Worm (Caenorhabditis elegans) whole organism, L2 larva: ENCODE data around the gene let-4.
"Not testable (repeated sequence)": the region's sequence is repeated elsewhere in the genome, so short reads cannot be mapped to it uniquely, and the experiment has no call there.

Experiments
- F13H6.1 ChIP-seq: sonication (generic microtip); optimal IDR thresholded peaks from 2 replicates; lab custom pipeline; 2016; ENCODE audit warnings: missing genetic modification characterization, missing compliant biosample characterization
- R02D3.7 ChIP-seq: fragments of 150-350 bp; optimal IDR thresholded peaks from 2 replicates; lab custom pipeline; 2014; ENCODE audit warnings: missing biosample characterization, missing genetic modification characterization
- Y55F3AM.14 ChIP-seq: fragments of 200-800 bp; sonication (Bioruptor generic); optimal IDR thresholded peaks from 2 replicates; lab custom pipeline; 2018; ENCODE audit warnings: mild to moderate bottlenecking, missing genetic modification characterization, missing compliant biosample characterization
- alr-1 ChIP-seq: fragments of 150-350 bp; optimal IDR thresholded peaks from 2 replicates; lab custom pipeline; 2014; ENCODE audit warnings: missing biosample characterization, missing genetic modification characterization
- ama-1 ChIP-seq: fragments of 150-350 bp; optimal IDR thresholded peaks from 2 replicates; lab custom pipeline; 2018; ENCODE audit warnings: inconsistent platforms
- blmp-1 ChIP-seq: sonication (generic microtip); optimal IDR thresholded peaks from 2 replicates; lab custom pipeline; 2017; ENCODE audit warnings: missing genetic modification characterization, mild to moderate bottlenecking, missing compliant biosample characterization, antibody characterized with exemption, moderate library complexity; ENCODE audit not compliant: insufficient read depth
- ceh-16 ChIP-seq: fragments of 150-350 bp; optimal IDR thresholded peaks from 2 replicates; lab custom pipeline; 2014; ENCODE audit warnings: missing biosample characterization, missing genetic modification characterization
- dmd-4 ChIP-seq: sonication (generic microtip); optimal IDR thresholded peaks from 2 replicates; lab custom pipeline; 2017; ENCODE audit warnings: missing biosample characterization, missing genetic modification characterization
- elt-1 ChIP-seq: fragments of 150-350 bp; optimal IDR thresholded peaks from 2 replicates; lab custom pipeline; 2014; ENCODE audit warnings: missing biosample characterization, missing genetic modification characterization
- elt-3 ChIP-seq: sonication (generic microtip); optimal IDR thresholded peaks from 2 replicates; lab custom pipeline; 2017; ENCODE audit warnings: missing biosample characterization, missing genetic modification characterization
- fos-1 ChIP-seq: fragments of 150-350 bp; optimal IDR thresholded peaks from 2 replicates; lab custom pipeline; 2014; ENCODE audit warnings: missing biosample characterization, missing genetic modification characterization
- gmeb-1 ChIP-seq: fragments of 150-350 bp; optimal IDR thresholded peaks from 2 replicates; lab custom pipeline; 2014; ENCODE audit warnings: missing biosample characterization, missing genetic modification characterization
- lin-13 ChIP-seq: fragments of 150-350 bp; optimal IDR thresholded peaks from 2 replicates; lab custom pipeline; 2014; ENCODE audit warnings: missing biosample characterization, missing genetic modification reagents, missing genetic modification characterization
- mab-5 ChIP-seq: fragments of 150-350 bp; optimal IDR thresholded peaks from 2 replicates; lab custom pipeline; 2014; ENCODE audit warnings: missing biosample characterization, missing genetic modification characterization
- mbf-1 ChIP-seq: sonication (generic microtip); optimal IDR thresholded peaks from 2 replicates; lab custom pipeline; 2017; ENCODE audit warnings: missing biosample characterization, missing genetic modification characterization
- mdl-1 ChIP-seq, 2 experiments: fragments of 150-350 bp in 1 of 2; sonication (generic microtip) in 1 of 2; optimal IDR thresholded peaks; 2 replicates each; lab custom pipeline; 2017; ENCODE audit warnings: missing biosample characterization in 2 of 2, missing genetic modification characterization in 2 of 2
- nhr-10 ChIP-seq: sonication (generic microtip); optimal IDR thresholded peaks from 2 replicates; lab custom pipeline; 2017; ENCODE audit warnings: missing biosample characterization, missing genetic modification characterization
- nhr-129 ChIP-seq: fragments of 150-350 bp; optimal IDR thresholded peaks from 2 replicates; lab custom pipeline; 2014; ENCODE audit warnings: missing biosample characterization, missing genetic modification characterization
- nhr-21 ChIP-seq: fragments of 150-350 bp; optimal IDR thresholded peaks from 2 replicates; lab custom pipeline; 2014; ENCODE audit warnings: missing biosample characterization, missing genetic modification characterization
- nhr-23 ChIP-seq: fragments of 150-350 bp; optimal IDR thresholded peaks from 2 replicates; lab custom pipeline; 2014; ENCODE audit warnings: missing biosample characterization, missing genetic modification reagents, missing genetic modification characterization
- nhr-237 ChIP-seq: fragments of 150-350 bp; optimal IDR thresholded peaks from 2 replicates; lab custom pipeline; 2014; ENCODE audit warnings: missing biosample characterization, missing genetic modification characterization
- nhr-25 ChIP-seq: fragments of 150-350 bp; sonication (generic microtip); optimal IDR thresholded peaks from 3 replicates; lab custom pipeline; 2014; ENCODE audit warnings: missing biosample characterization, missing genetic modification characterization
- nhr-6 ChIP-seq: fragments of 150-350 bp; optimal IDR thresholded peaks from 2 replicates; lab custom pipeline; 2014; ENCODE audit warnings: missing biosample characterization, missing genetic modification characterization
- nhr-77 ChIP-seq: fragments of 150-350 bp; optimal IDR thresholded peaks from 2 replicates; lab custom pipeline; 2014; ENCODE audit warnings: missing biosample characterization, missing genetic modification characterization
- skn-1 ChIP-seq: sonication (generic microtip); optimal IDR thresholded peaks from 2 replicates; lab custom pipeline; 2017; ENCODE audit warnings: missing biosample characterization, missing genetic modification characterization
- sma-9 ChIP-seq, 2 experiments: fragments of 150-350 bp in 1 of 2; sonication (generic microtip) in 1 of 2; optimal IDR thresholded peaks; 2 replicates each; lab custom pipeline; 2014 to 2016; ENCODE audit warnings: missing genetic modification characterization in 2 of 2, mild to moderate bottlenecking in 1 of 2, missing biosample characterization in 1 of 2, missing compliant biosample characterization in 1 of 2, missing genetic modification reagents in 1 of 2, moderate library complexity in 1 of 2
- snpc-4 ChIP-seq: fragments of 150-350 bp; optimal IDR thresholded peaks from 2 replicates; lab custom pipeline; 2014; ENCODE audit warnings: missing biosample characterization, missing genetic modification characterization
- unc-39 ChIP-seq: fragments of 150-350 bp; optimal IDR thresholded peaks from 2 replicates; lab custom pipeline; 2014; ENCODE audit warnings: missing biosample characterization, missing genetic modification characterization
- ztf-1 ChIP-seq: fragments of 200-800 bp; sonication (Bioruptor generic); conservative IDR thresholded peaks from 2 replicates; pipeline ENCODE4 v1.3.6; 2022; ENCODE audit warnings: missing genetic modification characterization, missing compliant biosample characterization
- ztf-11 ChIP-seq: sonication (generic microtip); optimal IDR thresholded peaks from 2 replicates; lab custom pipeline; 2017; ENCODE audit warnings: missing biosample characterization, missing genetic modification characterization
- ztf-4 ChIP-seq: fragments of 150-350 bp; optimal IDR thresholded peaks from 2 replicates; lab custom pipeline; 2014; ENCODE audit warnings: missing biosample characterization, missing genetic modification characterization

let-4 gene

DNA sequence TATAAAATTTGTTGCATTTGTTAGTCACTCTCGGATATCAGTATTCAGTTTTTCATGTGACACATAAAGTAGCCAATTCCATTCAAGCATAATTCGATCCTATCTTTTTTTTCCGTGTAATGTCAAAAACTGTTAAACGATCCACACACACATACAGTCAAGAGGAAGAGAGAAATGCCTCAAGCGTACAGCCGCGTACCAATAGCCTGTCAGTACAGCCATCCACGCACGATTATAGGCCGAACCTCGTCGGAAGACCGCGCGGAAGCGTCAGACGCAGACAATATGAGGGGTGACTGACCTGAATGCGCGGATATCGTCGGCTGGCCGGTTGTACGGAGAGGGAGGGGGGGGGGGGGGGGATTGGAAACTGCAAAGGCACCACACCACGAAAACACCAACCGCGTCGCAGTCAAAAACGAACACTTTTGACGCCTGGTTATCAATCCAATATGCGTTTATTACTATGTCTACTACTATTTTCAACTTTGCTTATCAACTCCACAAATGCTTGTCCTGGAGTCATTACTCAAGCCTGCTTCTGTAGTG lies at the start of gene let-4:
Gene let-4, plus strand, starts transcription at position 357 of the 549 bp plus-strand sequence.
- TF ChIP-seq mdl-1 (tag; optimal IDR thresholded peaks at IDR 0.05; lab: Kevin White, UChicago): no peak
- TF ChIP-seq nhr-77 (tag; lab: Kevin White, UChicago): no peak
- TF ChIP-seq alr-1: no peak
- no peak for TF ChIP-seq nhr-129 (tag; lab: Kevin White, UChicago)
- TF ChIP-seq ceh-16: no peak
- no peak for TF ChIP-seq nhr-21 (tag; lab: Kevin White, UChicago)
- TF ChIP-seq F13H6.1: no peak
- TF ChIP-seq lin-13 (GFP tag; lab: Kevin White, UChicago): no peak
- TF ChIP-seq unc-39: no peak
- no peak for TF ChIP-seq nhr-6
- no peak for TF ChIP-seq Y55F3AM.14 (GFP tag; lab: Kevin White, UChicago)
- no peak for TF ChIP-seq nhr-25 (tag; lab: Kevin White, UChicago)
- TF ChIP-seq blmp-1 (tag; lab: Kevin White, UChicago): no peak

DNA sequence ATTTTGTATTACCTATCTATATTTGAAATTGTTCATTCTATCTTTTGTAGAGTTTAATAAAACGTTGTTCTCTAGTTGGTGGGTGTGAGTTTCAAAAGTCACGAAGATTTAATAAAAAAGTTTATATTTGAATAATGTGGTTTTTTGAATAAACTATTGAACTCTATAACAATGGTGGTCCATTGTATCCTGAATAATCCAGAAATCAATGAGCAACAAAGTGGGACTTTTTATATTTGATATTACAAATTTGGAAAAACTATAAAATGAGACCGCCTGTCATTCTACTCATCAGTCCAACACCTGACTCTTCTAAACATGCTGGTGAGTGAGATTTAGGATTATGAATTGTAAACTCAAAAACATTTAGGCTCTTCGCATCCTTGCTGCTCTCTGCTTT lies 49.3 kb upstream of the let-4 start, which contains the start of gene nspc-19:
Gene nspc-19, plus strand, starts transcription at position 301 of the 400 bp plus-strand sequence.
- not testable (repeated sequence) for TF ChIP-seq elt-1; elt-3 (tag; lab: Kevin White, UChicago); nhr-77 (tag; lab: Kevin White, UChicago)
- TF ChIP-seq, all 48 proteins: peak for 0; not testable (repeated sequence) for 48

DNA sequence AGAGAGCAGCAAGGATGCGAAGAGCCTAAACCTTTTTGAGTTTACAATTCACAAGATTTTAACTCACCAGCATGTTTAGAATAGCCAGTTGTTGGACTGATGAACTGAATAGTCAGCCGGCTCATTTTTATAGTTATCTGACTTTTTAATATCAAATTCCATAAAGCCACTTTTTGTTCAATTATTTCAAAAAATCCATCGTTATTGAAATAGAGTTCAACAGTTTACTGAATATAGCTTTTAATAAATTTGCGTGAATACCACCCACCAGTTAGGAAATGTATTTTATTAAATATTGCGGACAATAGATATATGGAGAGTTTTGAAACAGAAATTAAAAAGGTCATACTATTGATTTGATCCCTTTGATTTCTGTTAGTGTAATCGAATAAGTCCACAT lies 47.6 kb upstream of the let-4 start, which contains the start of gene nspc-20:
Gene nspc-20, minus strand, starts transcription at position 101 of the 400 bp plus-strand sequence.
- TF ChIP-seq nhr-10 (tag; lab: Kevin White, UChicago): no peak
- no peak for TF ChIP-seq fos-1 (tag; lab: Kevin White, UChicago)

DNA sequence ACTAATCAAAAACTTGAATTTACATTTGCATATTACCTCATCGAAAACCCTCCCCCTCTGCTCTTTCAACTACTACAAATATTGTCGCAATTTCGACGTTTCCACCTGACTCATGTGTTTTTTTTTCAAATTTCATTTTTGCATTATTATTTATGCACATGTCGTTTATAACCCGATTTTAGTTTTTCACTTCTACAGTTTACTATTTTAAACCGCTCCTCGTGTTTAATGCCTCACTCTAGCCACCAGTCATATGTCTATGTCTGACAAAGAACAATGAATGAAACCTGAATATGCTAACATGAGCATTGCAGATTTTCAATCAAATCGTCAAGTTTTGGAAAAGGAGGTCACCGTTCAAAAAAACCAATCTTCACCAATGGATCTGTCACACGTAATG lies 43.6 kb upstream of the let-4 start, which contains the start of gene T24C2.5:
Gene T24C2.5, plus strand, starts transcription at position 301 of the 400 bp plus-strand sequence.
- no peak for TF ChIP-seq mbf-1 (tag; lab: Kevin White, UChicago)
- TF ChIP-seq mab-5: no peak
- no peak for TF ChIP-seq nhr-77 (tag; lab: Kevin White, UChicago)
- no peak for TF ChIP-seq blmp-1 (tag; lab: Kevin White, UChicago)
- no peak for TF ChIP-seq nhr-23
- no peak for TF ChIP-seq elt-3 (tag; lab: Kevin White, UChicago)
- TF ChIP-seq gmeb-1 (tag; lab: Kevin White, UChicago): no peak
- no peak for TF ChIP-seq ceh-16
- no peak for TF ChIP-seq nhr-25 (tag; lab: Kevin White, UChicago)
- TF ChIP-seq nhr-237 (tag; lab: Kevin White, UChicago): no peak
- no peak for TF ChIP-seq alr-1
- TF ChIP-seq dmd-4 (tag; lab: Kevin White, UChicago): no peak
- TF ChIP-seq unc-39: no peak

DNA sequence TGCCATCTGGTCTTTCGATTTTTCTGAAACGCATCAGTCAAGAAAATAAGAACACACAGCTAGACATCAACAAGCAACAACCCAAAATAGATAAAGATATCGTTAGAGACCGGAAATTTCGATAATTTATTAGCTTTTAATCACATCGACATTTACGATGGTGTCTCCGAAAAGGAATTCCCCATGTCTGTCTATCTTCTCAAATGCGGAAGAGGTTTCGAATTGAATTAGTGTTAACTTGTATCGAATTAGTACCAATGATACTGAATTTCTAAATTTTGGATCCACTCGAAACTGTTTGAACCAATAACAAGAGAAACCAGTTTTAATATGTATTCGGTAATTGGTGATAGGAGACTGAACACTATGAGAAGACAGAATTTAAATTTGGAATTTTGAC lies 43.1 kb upstream of the let-4 start:
- TF ChIP-seq gmeb-1 (tag; lab: Kevin White, UChicago) (no peak), sma-9 (GFP tag; optimal IDR thresholded peaks at IDR 0.05; lab: Kevin White, UChicago) (peak; percentile 29), sma-9 (tag; optimal IDR thresholded peaks at IDR 0.05; lab: Kevin White, UChicago) (no peak)
- TF ChIP-seq, all 48 proteins: peak for 1

DNA sequence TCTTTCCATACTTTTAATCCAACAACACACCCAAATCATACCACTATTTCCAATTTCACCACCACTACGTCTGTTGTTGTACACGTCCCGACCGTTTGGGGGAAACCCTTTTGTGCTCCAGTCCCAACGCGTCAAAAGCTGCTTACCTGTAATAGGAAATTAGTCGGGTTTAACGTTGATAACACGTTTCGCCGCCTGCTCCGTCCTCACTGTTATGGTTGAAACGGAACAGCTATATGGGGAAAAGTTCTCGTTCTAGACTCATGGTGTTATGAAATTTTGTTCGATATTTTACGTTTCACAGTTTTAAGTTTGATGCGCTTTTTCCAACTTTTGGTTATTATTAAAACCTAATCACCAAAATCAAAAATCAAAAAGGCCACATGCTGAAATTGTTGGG lies 41.8 kb upstream of the let-4 start:
- TF ChIP-seq ama-1 (lab: Kevin White, UChicago): no peak
- no peak for TF ChIP-seq skn-1 (tag; lab: Kevin White, UChicago)
- no peak for TF ChIP-seq nhr-6
- no peak for TF ChIP-seq F13H6.1
- TF ChIP-seq snpc-4: no peak
- TF ChIP-seq ztf-11 (tag; lab: Kevin White, UChicago): no peak
- no peak for TF ChIP-seq ztf-4 (tag; lab: Kevin White, UChicago)
- no peak for TF ChIP-seq nhr-129 (tag; lab: Kevin White, UChicago)
- no peak for TF ChIP-seq ztf-1 (GFP tag; lab: Robert Waterston, UW)
- no peak for TF ChIP-seq nhr-237 (tag; lab: Kevin White, UChicago)
- TF ChIP-seq R02D3.7: no peak
- TF ChIP-seq nhr-21 (tag; lab: Kevin White, UChicago): no peak
